Fruit fly (Drosophila melanogaster): ENCODE measurements around the gene CG5149.

CG5149 gene

dm6 chr2L:7387813-7388558 is at the start of gene CG5149, which contains the start of gene gudu (continued):
- no peak for TF ChIP-seq sima (GFP tag; optimal IDR thresholded peaks at IDR 0.05)
- no peak for TF ChIP-seq CG6854 (GFP tag; optimal IDR thresholded peaks at IDR 0.05)
- no peak for TF ChIP-seq Hr51 (GFP tag; optimal IDR thresholded peaks at IDR 0.05)
- no peak for TF ChIP-seq org-1 (GFP tag; optimal IDR thresholded peaks at IDR 0.05)
- peak; percentile 76 for TF ChIP-seq CG1603 (tag; optimal IDR thresholded peaks at IDR 0.05)
- TF ChIP-seq CG11723 (GFP tag; optimal IDR thresholded peaks at IDR 0.05) = no peak
- TF ChIP-seq sim (GFP tag; IDR thresholded peaks at IDR 0.05) = no peak
- no peak for TF ChIP-seq lbe (GFP tag; optimal IDR thresholded peaks at IDR 0.05)
- peak; percentile 57 for TF ChIP-seq Hmr (GFP tag; optimal IDR thresholded peaks at IDR 0.05)
- TF ChIP-seq Rfx (GFP tag; IDR thresholded peaks at IDR 0.05) = peak; percentile 61
- TF ChIP-seq CG2202 (tag; optimal IDR thresholded peaks at IDR 0.05) = no peak
- no peak for TF ChIP-seq CG12769 (tag; optimal IDR thresholded peaks at IDR 0.05)
- TF ChIP-seq CG15696 (tag; optimal IDR thresholded peaks at IDR 0.05) = no peak
- TF ChIP-seq Sox100B (GFP tag; optimal IDR thresholded peaks at IDR 0.05) = no peak
- peak; percentile 40 for TF ChIP-seq pros (GFP tag; optimal IDR thresholded peaks at IDR 0.05)
- no peak for TF ChIP-seq CG5953 (GFP tag; IDR thresholded peaks at IDR 0.05)
- TF ChIP-seq CG10366 (GFP tag; IDR thresholded peaks at IDR 0.05) = peak; percentile 7; the same call in 1 of the 2 replicates
- no peak for TF ChIP-seq h (optimal IDR thresholded peaks at IDR 0.05)
- TF ChIP-seq D19B (GFP tag; optimal IDR thresholded peaks at IDR 0.05) = no peak
- TF ChIP-seq Jarid2 (GFP tag; optimal IDR thresholded peaks at IDR 0.05) = peak; percentile 26
- no peak for TF ChIP-seq usp (GFP tag; optimal IDR thresholded peaks at IDR 0.05)
- TF ChIP-seq ken (GFP tag; IDR thresholded peaks at IDR 0.05) = no peak
- TF ChIP-seq zfh1 (GFP tag; IDR thresholded peaks at IDR 0.05) = 0 out of 3 replicates have a peak, but pooled peaks have one; percentile 21
- TF ChIP-seq hb (GFP tag; IDR thresholded peaks at IDR 0.05; ENCODE audit: partially characterized antibody) = peak; percentile 85
- peak; percentile 46 for TF ChIP-seq HmgZ (tag; optimal IDR thresholded peaks at IDR 0.05)
- no peak for TF ChIP-seq tup (GFP tag; optimal IDR thresholded peaks at IDR 0.05)
- TF ChIP-seq da (GFP tag; optimal IDR thresholded peaks at IDR 0.05) = no peak
- no peak for TF ChIP-seq CG11695 (GFP tag; IDR thresholded peaks at IDR 0.05)
- no peak for TF ChIP-seq CG11247 (GFP tag; IDR thresholded peaks at IDR 0.05)
- TF ChIP-seq stc (GFP tag; IDR thresholded peaks at IDR 0.05) = no peak
- TF ChIP-seq Mad (GFP tag; optimal IDR thresholded peaks at IDR 0.05) = no peak
- no peak for TF ChIP-seq TFAM (GFP tag; optimal IDR thresholded peaks at IDR 0.05)
- TF ChIP-seq tio (GFP tag; optimal IDR thresholded peaks at IDR 0.05) = no peak
- TF ChIP-seq Hmx (GFP tag; optimal IDR thresholded peaks at IDR 0.05) = no peak
- no peak for TF ChIP-seq fru (optimal IDR thresholded peaks at IDR 0.05)
- no peak for TF ChIP-seq Six4 (GFP tag; optimal IDR thresholded peaks at IDR 0.05)
- TF ChIP-seq dm (GFP tag; optimal IDR thresholded peaks at IDR 0.05) = peak; percentile 5
- no peak for TF ChIP-seq z (GFP tag; IDR thresholded peaks at IDR 0.05)
- TF ChIP-seq abd-A (tag; optimal IDR thresholded peaks at IDR 0.05) = no peak
- TF ChIP-seq CG3838 (GFP tag; optimal IDR thresholded peaks at IDR 0.05) = no peak
- no peak for TF ChIP-seq fd102C (GFP tag; optimal IDR thresholded peaks at IDR 0.05)
- TF ChIP-seq rib (GFP tag; IDR thresholded peaks at IDR 0.05) = no peak
- peak; percentile 2 for TF ChIP-seq her (GFP tag; optimal IDR thresholded peaks at IDR 0.05)
- TF ChIP-seq Sox102F (GFP tag; optimal IDR thresholded peaks at IDR 0.05) = no peak
- TF ChIP-seq Adf1 (GFP tag; IDR thresholded peaks at IDR 0.05) = no peak
- no peak for TF ChIP-seq lmd (GFP tag; IDR thresholded peaks at IDR 0.05)
- TF ChIP-seq shn (GFP tag; optimal IDR thresholded peaks at IDR 0.05) = no peak
- TF ChIP-seq oc (tag; optimal IDR thresholded peaks at IDR 0.05) = no peak
- TF ChIP-seq hbn (GFP tag; IDR thresholded peaks at IDR 0.05; ENCODE audit: partially characterized antibody) = peak; percentile 87
- TF ChIP-seq chinmo (GFP tag; IDR thresholded peaks at IDR 0.05; ENCODE audit: partially characterized antibody) = peak; percentile 94
- peak; percentile 53 for TF ChIP-seq CG14710 (tag; optimal IDR thresholded peaks at IDR 0.05)

All from whole organism, embryonic.